Worm (Caenorhabditis elegans) whole organism, L3 larva: Measurements from ENCODE around the gene bir-1.

Experiments used
- ZK546.5 ChIP-seq: sonication (generic microtip); optimal IDR thresholded peaks from 2 replicates; lab custom pipeline; 2017; ENCODE audit warnings: missing biosample characterization, missing genetic modification characterization
- ama-1 ChIP-seq: fragments of 150-350 bp; optimal IDR thresholded peaks from 2 replicates; lab custom pipeline; 2018
- daf-12 ChIP-seq: fragments of 150-350 bp; optimal IDR thresholded peaks from 2 replicates; lab custom pipeline; 2014; ENCODE audit warnings: missing biosample characterization, missing genetic modification reagents, missing genetic modification characterization
- jun-1 ChIP-seq: fragments of 150-350 bp; optimal IDR thresholded peaks from 2 replicates; lab custom pipeline; 2014; ENCODE audit warnings: missing biosample characterization, missing genetic modification reagents, missing genetic modification characterization
- mdl-1 ChIP-seq: fragments of 150-350 bp; optimal IDR thresholded peaks from 2 replicates; lab custom pipeline; 2014; ENCODE audit warnings: missing biosample characterization, missing genetic modification characterization
- nhr-25 ChIP-seq: sonication (generic microtip); optimal IDR thresholded peaks from 2 replicates; lab custom pipeline; 2017; ENCODE audit warnings: missing biosample characterization, missing genetic modification characterization
- nhr-76 ChIP-seq: fragments of 150-350 bp; sonication (generic microtip); optimal IDR thresholded peaks from 5 replicates; lab custom pipeline; 2014; ENCODE audit warnings: missing biosample characterization, missing genetic modification characterization
- snpc-4 ChIP-seq: fragments of 150-350 bp; optimal IDR thresholded peaks from 2 replicates; lab custom pipeline; 2014; ENCODE audit warnings: missing biosample characterization, missing genetic modification characterization
- unc-62 ChIP-seq: fragments of 150-350 bp; sonication (generic microtip); optimal IDR thresholded peaks from 4 replicates; lab custom pipeline; 2014; ENCODE audit warnings: missing biosample characterization, missing genetic modification reagents, missing genetic modification characterization
- ztf-11 ChIP-seq: fragments of 150-350 bp; optimal IDR thresholded peaks from 2 replicates; lab custom pipeline; 2014; ENCODE audit warnings: missing biosample characterization, missing genetic modification characterization

ce11 chrV:11645244-11645643 is 967 bp downstream of the bir-1 start, which contains the start of gene skp-1:
- TF ChIP-seq ZK546.5 (tag; lab: Kevin White, UChicago) = no peak
- TF ChIP-seq daf-12 = no peak
- TF ChIP-seq nhr-25 (tag; lab: Kevin White, UChicago) = no peak
- no peak for TF ChIP-seq ztf-11 (tag; lab: Kevin White, UChicago)
- TF ChIP-seq snpc-4 (tag; lab: Kevin White, UChicago) = no peak
- no peak for TF ChIP-seq ama-1 (lab: Kevin White, UChicago)
- no peak for TF ChIP-seq jun-1 (tag; lab: Kevin White, UChicago)
- no peak for TF ChIP-seq unc-62 (GFP tag; lab: Kevin White, UChicago)
- no peak for TF ChIP-seq nhr-76
- no peak for TF ChIP-seq mdl-1 (tag; lab: Kevin White, UChicago)
